Fruit fly (Drosophila melanogaster) whole organism: ENCODE measurements around the gene crok.

ENCODE experiments used
- CG8478 ChIP-seq: fragments of >200 bp; optimal IDR thresholded peaks from 2 replicates; lab custom pipeline; 2018; ENCODE audit warnings: inconsistent platforms
- Dll ChIP-seq: fragments of >200 bp; optimal IDR thresholded peaks from 2 replicates; lab custom pipeline; 2017
- EcR ChIP-seq, 2 experiments: fragments of >200 bp; optimal IDR thresholded peaks; 2 replicates each; lab custom pipeline; 2017; ENCODE audit warnings: missing biosample characterization in 2 of 2, missing genetic modification characterization in 2 of 2, missing genetic modification reagents in 2 of 2
- pan ChIP-seq: fragments of >200 bp; optimal IDR thresholded peaks from 2 replicates; lab custom pipeline; 2017

DNA sequence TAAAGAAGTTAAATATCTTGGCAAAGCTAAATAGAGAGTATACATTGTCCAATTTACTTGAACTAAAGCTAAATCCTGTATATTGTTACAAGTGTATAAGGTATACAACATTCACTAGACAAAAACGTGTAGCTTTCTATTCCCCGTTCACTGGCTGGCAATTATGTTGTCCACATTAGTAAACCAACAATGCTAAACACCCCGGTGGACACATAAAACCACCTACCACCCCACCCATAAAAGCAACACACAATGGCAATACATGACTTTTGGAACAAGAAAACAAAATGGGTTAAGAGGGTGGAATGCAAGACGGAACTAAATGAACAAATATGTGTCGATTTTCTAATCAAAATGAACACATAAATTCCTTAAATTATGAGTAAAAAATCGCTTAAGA is 8.8 kb upstream of the crok start, which contains the start of gene ZnT33D:
- TF ChIP-seq pan: no peak
- TF ChIP-seq CG8478 (lab: Kevin White, UChicago): no peak
- TF ChIP-seq EcR (GFP tag; optimal IDR thresholded peaks at IDR 0.05; lab: Kevin White, UChicago): no peak
- no peak for TF ChIP-seq Dll (lab: Kevin White, UChicago)
